Fruit fly (Drosophila melanogaster) whole organism, pupa: ENCODE measurements around the gene alpha-Est7.

Experiments used
- CG13204 ChIP-seq: fragments of 200-800 bp; sonication (Bioruptor generic); optimal IDR thresholded peaks from 2 replicates; lab custom pipeline; 2018; ENCODE audit warnings: missing biosample characterization, mild to moderate bottlenecking, missing genetic modification characterization, moderate library complexity
- CG14655 ChIP-seq: fragments of 200-800 bp; sonication (Bioruptor generic); optimal IDR thresholded peaks from 3 replicates; lab custom pipeline; 2017; ENCODE audit warnings: mild to moderate bottlenecking, missing biosample characterization, missing genetic modification reagents, missing genetic modification characterization
- CG17806 ChIP-seq: fragments of 200-800 bp; sonication (Bioruptor generic); optimal IDR thresholded peaks from 2 replicates; lab custom pipeline; 2018; ENCODE audit warnings: missing biosample characterization, mild to moderate bottlenecking, missing genetic modification characterization, moderate library complexity
- CG32121 ChIP-seq: fragments of 200-800 bp; sonication (Bioruptor generic); IDR thresholded peaks from 2 replicates; pipeline ENCODE4 v1.3.6; 2022; ENCODE audit warnings: missing biosample characterization, missing genetic modification characterization
- CG34367 ChIP-seq: fragments of 200-800 bp; sonication (Bioruptor generic); optimal IDR thresholded peaks from 2 replicates; lab custom pipeline; 2018; ENCODE audit warnings: missing biosample characterization, mild to moderate bottlenecking, missing genetic modification characterization
- CG4496 ChIP-seq: fragments of 200-800 bp; sonication (Bioruptor generic); IDR thresholded peaks from 3 replicates; pipeline ENCODE4 v1.3.6; 2022; ENCODE audit warnings: missing biosample characterization, missing genetic modification characterization
- CG9948 ChIP-seq: fragments of 200-800 bp; sonication (Bioruptor generic); optimal IDR thresholded peaks from 2 replicates; lab custom pipeline; 2018; ENCODE audit warnings: missing biosample characterization, mild to moderate bottlenecking, missing genetic modification characterization, moderate library complexity
- EcR ChIP-seq: fragments of 200-800 bp; sonication (Bioruptor generic); optimal IDR thresholded peaks from 3 replicates; lab custom pipeline; 2019; ENCODE audit warnings: missing biosample characterization, missing genetic modification characterization, mild to moderate bottlenecking, moderate library complexity, missing genetic modification reagents
- Ets98B ChIP-seq: fragments of 200-800 bp; sonication (Bioruptor generic); IDR thresholded peaks from 2 replicates; pipeline ENCODE4 v1.3.6; 2022; ENCODE audit warnings: missing biosample characterization, missing genetic modification characterization
- Pif1B ChIP-seq: fragments of 200-800 bp; sonication (Bioruptor generic); optimal IDR thresholded peaks from 3 replicates; lab custom pipeline; 2016; ENCODE audit warnings: missing biosample characterization, missing genetic modification characterization
- Snoo ChIP-seq: fragments of 200-800 bp; sonication (Bioruptor generic); optimal IDR thresholded peaks from 3 replicates; lab custom pipeline; 2017; ENCODE audit warnings: missing biosample characterization, mild to moderate bottlenecking, missing genetic modification characterization, inconsistent platforms
- gl ChIP-seq: fragments of 200-800 bp; sonication (Bioruptor generic); optimal IDR thresholded peaks from 2 replicates; lab custom pipeline; 2018; ENCODE audit warnings: missing biosample characterization, mild to moderate bottlenecking, missing genetic modification characterization

DNA sequence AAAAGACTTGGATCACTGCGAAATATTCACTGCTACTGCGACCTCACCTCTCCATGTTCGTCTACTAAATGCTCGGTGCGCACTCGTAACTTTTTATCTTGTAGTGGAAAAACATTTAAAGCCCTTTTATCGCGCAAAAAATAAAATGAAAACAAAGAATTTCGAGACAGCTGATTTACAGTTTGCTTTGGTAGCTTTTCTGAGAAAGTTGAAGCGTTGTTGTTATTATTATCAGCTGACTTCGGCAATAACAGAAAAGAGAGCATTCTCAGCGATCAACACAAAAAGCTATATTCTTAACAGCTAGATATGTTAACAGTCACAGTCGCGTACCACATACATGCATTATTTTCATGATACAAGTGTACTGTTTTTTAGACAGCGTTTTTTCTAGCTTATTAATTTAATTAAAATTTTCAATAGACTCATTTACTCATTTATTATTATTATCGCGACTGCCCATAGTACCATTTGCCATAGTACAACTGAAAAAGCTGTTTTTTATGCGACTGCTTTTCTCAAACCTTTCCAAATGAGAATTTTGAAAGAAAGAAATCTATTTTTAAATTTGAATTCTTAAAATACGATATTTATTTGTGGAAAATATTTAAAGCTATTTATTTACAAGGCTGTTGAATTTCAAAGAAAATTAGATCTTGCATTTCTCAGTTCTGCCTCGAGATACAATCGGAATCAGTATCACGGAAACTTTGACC, 17.8 kb upstream of the alpha-Est7 start, which contains the start of the genes alpha-Est3 and alpha-Est2:
- no peak for TF ChIP-seq EcR
- no peak for TF ChIP-seq CG17806
- TF ChIP-seq CG13204 (GFP tag; lab: Kevin White, UChicago): no peak
- TF ChIP-seq Ets98B: no peak
- no peak for TF ChIP-seq CG32121 (GFP tag; lab: Robert Waterston, UW)
- no peak for TF ChIP-seq gl (tag; lab: Kevin White, UChicago)
- TF ChIP-seq CG4496 (GFP tag; lab: Robert Waterston, UW): no peak
- TF ChIP-seq CG14655 (GFP tag; lab: Kevin White, UChicago): no peak
- TF ChIP-seq CG9948 (tag; lab: Kevin White, UChicago): no peak
- TF ChIP-seq CG34367 (tag; lab: Kevin White, UChicago): no peak
- no peak for TF ChIP-seq Snoo (tag; lab: Kevin White, UChicago)
- no peak for TF ChIP-seq Pif1B (GFP tag; lab: Kevin White, UChicago)
